Fruit fly (Drosophila melanogaster): ENCODE data around the gene CG13299.

CG13299 gene

dm6 chr3L:6262644-6263404, 30.7 kb upstream of the CG13299 start, which contains the start of gene Ldh:
Ldh (minus strand) TSS chr3L:6262694.
- peak; percentile 90 for TF ChIP-seq CG16779 (tag; optimal IDR thresholded peaks at IDR 0.05)
- TF ChIP-seq Eip78C (GFP tag): peak; percentile 100
- peak; percentile 95 for TF ChIP-seq CG3919 (GFP tag; optimal IDR thresholded peaks at IDR 0.05)
- TF ChIP-seq CG8632 (GFP tag; optimal IDR thresholded peaks at IDR 0.05): peak; percentile 97
- TF ChIP-seq CG3032 (tag; optimal IDR thresholded peaks at IDR 0.05): peak; percentile 95
- TF ChIP-seq dsx (GFP tag; optimal IDR thresholded peaks at IDR 0.05; ENCODE audit: poor library complexity, severe bottlenecking): peak; percentile 90
- TF ChIP-seq CG4318 (GFP tag; optimal IDR thresholded peaks at IDR 0.05): peak; percentile 96
- peak; percentile 96 for TF ChIP-seq CG6276 (GFP tag; optimal IDR thresholded peaks at IDR 0.05)
- TF ChIP-seq CG31627 (GFP tag; optimal IDR thresholded peaks at IDR 0.05): peak; percentile 95
- peak; percentile 99 for TF ChIP-seq CG15336 (GFP tag; IDR thresholded peaks at IDR 0.05)
- peak; percentile 98 for TF ChIP-seq Hr4 (GFP tag; optimal IDR thresholded peaks at IDR 0.05)
- TF ChIP-seq net (GFP tag; optimal IDR thresholded peaks at IDR 0.05): peak; percentile 97
- TF ChIP-seq Hr39 (GFP tag; optimal IDR thresholded peaks at IDR 0.05): peak; percentile 92
- no peak for TF ChIP-seq Hr38 (GFP tag; optimal IDR thresholded peaks at IDR 0.05)
- TF ChIP-seq CG7368 (GFP tag; optimal IDR thresholded peaks at IDR 0.05): peak; percentile 88
- peak; percentile 95 to 96 for TF ChIP-seq ss (GFP tag; optimal IDR thresholded peaks at IDR 0.05)
- TF ChIP-seq Sox14 (GFP tag; optimal IDR thresholded peaks at IDR 0.05): peak; percentile 95
- peak; percentile 95 for TF ChIP-seq Eip75B (GFP tag; optimal IDR thresholded peaks at IDR 0.05)
- peak; percentile 93; the same call in 2 of the 3 replicates for TF ChIP-seq CG6163 (GFP tag; IDR thresholded peaks at IDR 0.05)
- TF ChIP-seq CG34406 (GFP tag; optimal IDR thresholded peaks at IDR 0.05): peak; percentile 98
- peak; percentile 99 for TF ChIP-seq esn (GFP tag; optimal IDR thresholded peaks at IDR 0.05)
- TF ChIP-seq salr (GFP tag; optimal IDR thresholded peaks at IDR 0.05): peak; percentile 71 to 97
- peak; percentile 79 for TF ChIP-seq CG9139 (GFP tag; optimal IDR thresholded peaks at IDR 0.05)
- peak; percentile 91 for TF ChIP-seq Sox15 (GFP tag; optimal IDR thresholded peaks at IDR 0.05)
- peak; percentile 92 for TF ChIP-seq Eip93F (GFP tag; optimal IDR thresholded peaks at IDR 0.05)
- peak; percentile 95 for TF ChIP-seq eg (GFP tag; IDR thresholded peaks at IDR 0.05)
- TF ChIP-seq CG6792 (GFP tag; optimal IDR thresholded peaks at IDR 0.05): peak; percentile 95
- TF ChIP-seq CG11762 (GFP tag; optimal IDR thresholded peaks at IDR 0.05; ENCODE audit: insufficient read depth): peak; percentile 81
- peak; percentile 99 for TF ChIP-seq CG32006 (GFP tag; optimal IDR thresholded peaks at IDR 0.05)
- peak; percentile 92 for TF ChIP-seq Gug (GFP tag; IDR thresholded peaks at IDR 0.05)
- peak; percentile 89 for TF ChIP-seq CG10669 (GFP tag; optimal IDR thresholded peaks at IDR 0.05)
- peak; percentile 99 for TF ChIP-seq CG8119 (GFP tag; IDR thresholded peaks at IDR 0.05)
- TF ChIP-seq CG6854 (GFP tag; optimal IDR thresholded peaks at IDR 0.05): peak; percentile 96
- peak; percentile 97 for TF ChIP-seq Lpt (GFP tag; optimal IDR thresholded peaks at IDR 0.05)
- TF ChIP-seq CG11294 (GFP tag; IDR thresholded peaks at IDR 0.05): peak; percentile 71
- TF ChIP-seq Blimp-1 (GFP tag; optimal IDR thresholded peaks at IDR 0.05): peak; percentile 89
- TF ChIP-seq pdm3 (GFP tag; optimal IDR thresholded peaks at IDR 0.05): peak; percentile 96
- peak; percentile 97 for TF ChIP-seq lz (GFP tag; optimal IDR thresholded peaks at IDR 0.05)
- TF ChIP-seq topi (GFP tag; optimal IDR thresholded peaks at IDR 0.05): peak; percentile 98
- TF ChIP-seq OdsH (GFP tag; optimal IDR thresholded peaks at IDR 0.05): peak; percentile 96
- peak; percentile 98 for TF ChIP-seq Sox102F (GFP tag; optimal IDR thresholded peaks at IDR 0.05)
- TF ChIP-seq CG1621 (tag; optimal IDR thresholded peaks at IDR 0.05): peak; percentile 74
- TF ChIP-seq fkh (GFP tag; optimal IDR thresholded peaks at IDR 0.05): peak; percentile 75
- TF ChIP-seq svp (GFP tag): peak; percentile 99
- TF ChIP-seq dac (GFP tag; optimal IDR thresholded peaks at IDR 0.05): peak; percentile 91
- TF ChIP-seq cyc (GFP tag; optimal IDR thresholded peaks at IDR 0.05): peak; percentile 95
- TF ChIP-seq CG8319 (GFP tag; optimal IDR thresholded peaks at IDR 0.05): peak; percentile 86
- TF ChIP-seq fd85E (GFP tag; optimal IDR thresholded peaks at IDR 0.05): peak; percentile 71
- peak; percentile 67 for TF ChIP-seq spab (GFP tag; optimal IDR thresholded peaks at IDR 0.05)
- peak; percentile 98 for TF ChIP-seq Smox (GFP tag; optimal IDR thresholded peaks at IDR 0.05)

Measured in whole organism, prepupa.